Fruit fly (Drosophila melanogaster) whole organism, wandering third instar larva: Measurements from ENCODE around the gene CG6753.

Source experiments
- Abd-B ChIP-seq: fragments of >200 bp; optimal IDR thresholded peaks from 2 replicates; lab custom pipeline; 2017; ENCODE audit warnings: missing biosample characterization, missing genetic modification characterization
- CG32264 ChIP-seq: fragments of 200-800 bp; sonication (Bioruptor generic); optimal IDR thresholded peaks from 2 replicates; lab custom pipeline; 2016; ENCODE audit warnings: missing biosample characterization, missing genetic modification characterization
- CG9705 ChIP-seq: fragments of 200-800 bp; sonication (Bioruptor generic); optimal IDR thresholded peaks from 2 replicates; lab custom pipeline; 2018; ENCODE audit warnings: missing biosample characterization, mild to moderate bottlenecking, missing genetic modification characterization
- CrebA ChIP-seq: fragments of 200-800 bp; sonication (Bioruptor generic); optimal IDR thresholded peaks from 2 replicates; lab custom pipeline; 2016; ENCODE audit warnings: missing biosample characterization, mild to moderate bottlenecking, missing genetic modification characterization, borderline replicate concordance
- Dfd ChIP-seq: fragments of >200 bp; optimal IDR thresholded peaks from 2 replicates; lab custom pipeline; 2017; ENCODE audit warnings: missing biosample characterization, missing genetic modification characterization
- Dif ChIP-seq: fragments of 200-275, 200-300 bp; sonication (Bioruptor generic); optimal IDR thresholded peaks from 2 replicates; lab custom pipeline; 2018; ENCODE audit warnings: missing biosample characterization, missing genetic modification characterization; ENCODE audit not compliant: partially characterized antibody
- GATAd ChIP-seq: sonication (Bioruptor generic); optimal IDR thresholded peaks from 2 replicates; lab custom pipeline; 2016; ENCODE audit warnings: missing biosample characterization, missing genetic modification characterization
- HLH106 ChIP-seq: fragments of 200-800 bp; optimal IDR thresholded peaks from 3 replicates; lab custom pipeline; 2019; ENCODE audit warnings: missing biosample characterization, mild to moderate bottlenecking, missing genetic modification characterization, moderate library complexity
- Hnf4 ChIP-seq: fragments of 200-800 bp; sonication (Bioruptor generic); optimal IDR thresholded peaks from 2 replicates; lab custom pipeline; 2016; ENCODE audit warnings: missing biosample characterization, mild to moderate bottlenecking, missing genetic modification characterization
- Hr78 ChIP-seq: fragments of >200 bp; optimal IDR thresholded peaks from 2 replicates; lab custom pipeline; 2017; ENCODE audit warnings: missing biosample characterization, missing genetic modification characterization
- Hr83 ChIP-seq: fragments of 200-300 bp; sonication (Bioruptor generic); optimal IDR thresholded peaks from 2 replicates; lab custom pipeline; 2016; ENCODE audit warnings: missing biosample characterization, mild to moderate bottlenecking, missing genetic modification characterization, moderate library complexity; ENCODE audit not compliant: poor library complexity, severe bottlenecking
- Jra ChIP-seq: sonication (Bioruptor generic); optimal IDR thresholded peaks from 2 replicates; lab custom pipeline; 2016; ENCODE audit warnings: missing biosample characterization, missing genetic modification characterization
- Mio ChIP-seq: sonication (Bioruptor generic); optimal IDR thresholded peaks from 2 replicates; lab custom pipeline; 2016; ENCODE audit warnings: missing biosample characterization, missing genetic modification characterization
- Myc ChIP-seq: fragments of >200 bp; optimal IDR thresholded peaks from 2 replicates; lab custom pipeline; 2017
- N ChIP-seq: fragments of >200 bp; optimal IDR thresholded peaks from 2 replicates; lab custom pipeline; 2018; ENCODE audit warnings: missing biosample characterization, missing external identifiers, missing genetic modification characterization
- OdsH ChIP-seq: fragments of 200-800 bp; sonication (Bioruptor generic); optimal IDR thresholded peaks from 2 replicates; lab custom pipeline; 2016; ENCODE audit warnings: missing biosample characterization, mild to moderate bottlenecking, missing genetic modification characterization
- Rel ChIP-seq, 2 experiments: fragments of 200-800 bp; sonication (Bioruptor generic) in 1 of 2; optimal IDR thresholded peaks; 2 replicates in 1 of 2; 3 replicates in 1 of 2; lab custom pipeline; 2016 to 2019; ENCODE audit warnings: mild to moderate bottlenecking in 2 of 2, missing biosample characterization in 2 of 2, missing genetic modification characterization in 2 of 2, moderate library complexity in 1 of 2
- Sp1 ChIP-seq: fragments of 200-800 bp; sonication (Bioruptor generic); optimal IDR thresholded peaks from 3 replicates; lab custom pipeline; 2019; ENCODE audit warnings: missing biosample characterization, mild to moderate bottlenecking, missing genetic modification characterization, moderate library complexity
- Vsx2 ChIP-seq: fragments of 200-300, 225-300 bp; sonication (Bioruptor generic); optimal IDR thresholded peaks from 2 replicates; lab custom pipeline; 2018; ENCODE audit warnings: missing biosample characterization, missing genetic modification characterization; ENCODE audit not compliant: partially characterized antibody
- br ChIP-seq: fragments of 200-800 bp; sonication (Bioruptor generic); optimal IDR thresholded peaks from 2 replicates; lab custom pipeline; 2016; ENCODE audit warnings: missing biosample characterization, missing genetic modification characterization
- brk ChIP-seq: fragments of 200-800 bp; sonication (Bioruptor generic); optimal IDR thresholded peaks from 2 replicates; lab custom pipeline; 2016; ENCODE audit warnings: missing biosample characterization, mild to moderate bottlenecking, missing genetic modification characterization
- dl ChIP-seq, 2 experiments: fragments of 175-275, 200-275 bp in 1 of 2; fragments of 200-275 bp in 1 of 2; sonication (Bioruptor generic); optimal IDR thresholded peaks; lab custom pipeline; 2018; ENCODE audit warnings: mild to moderate bottlenecking in 2 of 2, missing biosample characterization in 2 of 2, missing genetic modification characterization in 2 of 2, moderate library complexity in 2 of 2; ENCODE audit not compliant: partially characterized antibody in 2 of 2, insufficient read depth in 1 of 2
- dmrt93B ChIP-seq: fragments of 200-800 bp; sonication (Bioruptor generic); optimal IDR thresholded peaks from 2 replicates; lab custom pipeline; 2018; ENCODE audit warnings: missing biosample characterization, mild to moderate bottlenecking, missing genetic modification characterization
- dsf ChIP-seq: sonication (Bioruptor generic); optimal IDR thresholded peaks from 2 replicates; lab custom pipeline; 2016; ENCODE audit warnings: missing biosample characterization, missing genetic modification characterization, borderline replicate concordance
- ey ChIP-seq: fragments of 200-800 bp; sonication (Bioruptor generic); optimal IDR thresholded peaks from 2 replicates; lab custom pipeline; 2016; ENCODE audit warnings: missing biosample characterization, missing genetic modification characterization
- foxo ChIP-seq, 2 experiments: fragments of 200-800 bp; sonication (Bioruptor generic); optimal IDR thresholded peaks; 2 replicates in 1 of 2; 3 replicates in 1 of 2; lab custom pipeline; 2016 to 2017; ENCODE audit warnings: missing biosample characterization in 2 of 2, missing genetic modification characterization in 2 of 2
- fru ChIP-seq: fragments of 200-800 bp; sonication (Bioruptor generic); optimal IDR thresholded peaks from 3 replicates; lab custom pipeline; 2016; ENCODE audit warnings: missing biosample characterization, mild to moderate bottlenecking, missing genetic modification characterization
- h ChIP-seq: fragments of 200-800 bp; sonication (Bioruptor generic); optimal IDR thresholded peaks from 3 replicates; lab custom pipeline; 2016; ENCODE audit warnings: missing biosample characterization, mild to moderate bottlenecking, missing genetic modification characterization
- jim ChIP-seq: fragments of 175-275, 200-325 bp; sonication (Bioruptor generic); optimal IDR thresholded peaks from 2 replicates; lab custom pipeline; 2016; ENCODE audit warnings: missing biosample characterization, mild to moderate bottlenecking, missing genetic modification characterization
- lola ChIP-seq: fragments of >200 bp; optimal IDR thresholded peaks from 2 replicates; lab custom pipeline; 2017; ENCODE audit warnings: missing biosample characterization, missing genetic modification characterization
- pan ChIP-seq: fragments of >200 bp; optimal IDR thresholded peaks from 2 replicates; lab custom pipeline; 2017
- psq ChIP-seq: fragments of 200-800 bp; sonication (Bioruptor generic); optimal IDR thresholded peaks from 3 replicates; lab custom pipeline; 2017; ENCODE audit warnings: missing biosample characterization, mild to moderate bottlenecking, missing genetic modification characterization, moderate library complexity
- rgr ChIP-seq: fragments of 200-800 bp; sonication (Bioruptor generic); optimal IDR thresholded peaks from 3 replicates; lab custom pipeline; 2016; ENCODE audit warnings: missing biosample characterization, mild to moderate bottlenecking, missing genetic modification characterization
- sage ChIP-seq: fragments of 200-800 bp; sonication (Bioruptor generic); optimal IDR thresholded peaks from 2 replicates; lab custom pipeline; 2016; ENCODE audit warnings: missing biosample characterization, mild to moderate bottlenecking, missing genetic modification characterization
- sv ChIP-seq: fragments of 200-800 bp; sonication (Bioruptor generic); optimal IDR thresholded peaks from 3 replicates; lab custom pipeline; 2016; ENCODE audit warnings: missing biosample characterization, missing genetic modification characterization
- tai ChIP-seq: sonication (Bioruptor generic); optimal IDR thresholded peaks from 2 replicates; lab custom pipeline; 2016; ENCODE audit warnings: missing biosample characterization, missing genetic modification characterization
- usp ChIP-seq: fragments of >200 bp; optimal IDR thresholded peaks from 2 replicates; lab custom pipeline; 2017; ENCODE audit warnings: missing biosample characterization, missing genetic modification characterization
- woc ChIP-seq: sonication (Bioruptor generic); optimal IDR thresholded peaks from 2 replicates; lab custom pipeline; 2016; ENCODE audit warnings: missing biosample characterization, mild to moderate bottlenecking, missing genetic modification characterization

CG6753 gene

dm6 chr3R:12630369-12630768 lies 11.9 kb downstream of the CG6753 start, which contains the start of gene Not10:
TSS of gene Not10 (plus strand) at chr3R:12630647.
- TF ChIP-seq Dfd (GFP tag; lab: Kevin White, UChicago) = no peak
- TF ChIP-seq dl (GFP tag; optimal IDR thresholded peaks at IDR 0.05; lab: Kevin White, UChicago; ENCODE audit: insufficient read depth in 1 of 2, partially characterized antibody in 2 of 2) = no peak
- TF ChIP-seq Dif (GFP tag; lab: Kevin White, UChicago) = no peak
- no peak for TF ChIP-seq N
- no peak for TF ChIP-seq Hr83 (GFP tag; lab: Kevin White, UChicago)
- TF ChIP-seq psq (GFP tag; lab: Kevin White, UChicago) = peak; percentile 28
- TF ChIP-seq foxo (GFP tag; optimal IDR thresholded peaks at IDR 0.05; lab: Kevin White, UChicago) = peak in 1 of 2 experiments; percentile 64
- peak; percentile 35 for TF ChIP-seq sv (GFP tag; lab: Kevin White, UChicago)
- TF ChIP-seq Myc (lab: Kevin White, UChicago) = peak; percentile 3
- no peak for TF ChIP-seq Hnf4 (GFP tag; lab: Kevin White, UChicago)
- no peak for TF ChIP-seq Mio (GFP tag; lab: Kevin White, UChicago)
- no peak for TF ChIP-seq Rel (GFP tag; optimal IDR thresholded peaks at IDR 0.05; lab: Kevin White, UChicago)
- TF ChIP-seq Rel (tag; optimal IDR thresholded peaks at IDR 0.05; lab: Kevin White, UChicago) = peak; percentile 67
- TF ChIP-seq CG9705 (GFP tag; lab: Kevin White, UChicago) = peak; percentile 30
- no peak for TF ChIP-seq usp (GFP tag; lab: Kevin White, UChicago)
- peak; percentile 60 for TF ChIP-seq HLH106
- TF ChIP-seq OdsH (GFP tag; lab: Kevin White, UChicago) = no peak
- TF ChIP-seq Abd-B = no peak
- TF ChIP-seq h (GFP tag; lab: Kevin White, UChicago) = no peak
- TF ChIP-seq dmrt93B = no peak
- peak; percentile 13 for TF ChIP-seq woc (GFP tag; lab: Kevin White, UChicago)
- no peak for TF ChIP-seq GATAd (GFP tag; lab: Kevin White, UChicago)
- TF ChIP-seq Jra = no peak
- no peak for TF ChIP-seq Vsx2 (GFP tag; lab: Kevin White, UChicago)
- TF ChIP-seq fru (GFP tag; lab: Kevin White, UChicago) = no peak
- no peak for TF ChIP-seq Sp1 (GFP tag; lab: Kevin White, UChicago)
- TF ChIP-seq rgr (GFP tag; lab: Kevin White, UChicago) = no peak
- TF ChIP-seq tai (GFP tag; lab: Kevin White, UChicago) = no peak
- no peak for TF ChIP-seq lola
- no peak for TF ChIP-seq Hr78 (GFP tag; lab: Kevin White, UChicago)
- TF ChIP-seq jim (GFP tag; lab: Kevin White, UChicago) = no peak
- TF ChIP-seq CG32264 (GFP tag; lab: Kevin White, UChicago) = no peak
- no peak for TF ChIP-seq ey
- no peak for TF ChIP-seq CrebA (GFP tag; lab: Kevin White, UChicago)
- no peak for TF ChIP-seq brk
- TF ChIP-seq sage = peak; percentile 31

dm6 chr3R:12628395-12628928 lies 13.8 kb downstream of the CG6753 start:
- TF ChIP-seq Hnf4 (GFP tag; lab: Kevin White, UChicago) = no peak
- no peak for TF ChIP-seq Rel (GFP tag; optimal IDR thresholded peaks at IDR 0.05; lab: Kevin White, UChicago)
- TF ChIP-seq Rel (tag; optimal IDR thresholded peaks at IDR 0.05; lab: Kevin White, UChicago) = peak; percentile 89
- peak; percentile 22 for TF ChIP-seq Jra
- peak; percentile 23 for TF ChIP-seq Abd-B
- no peak for TF ChIP-seq dl (GFP tag; optimal IDR thresholded peaks at IDR 0.05; lab: Kevin White, UChicago; ENCODE audit: insufficient read depth in 1 of 2, partially characterized antibody in 2 of 2)

dm6 chr3R:12627691-12628148 lies 14.6 kb downstream of the CG6753 start, which contains the start of the genes Vha55 and Snx3:
TSS of gene Vha55 (minus strand) at chr3R:12627829.
TSS of gene Snx3 (plus strand) at chr3R:12628031.
- TF ChIP-seq CG32264 (GFP tag; lab: Kevin White, UChicago) = no peak
- TF ChIP-seq br = peak; percentile 56
- TF ChIP-seq ey = peak; percentile 55
- no peak for TF ChIP-seq brk
- TF ChIP-seq GATAd (GFP tag; lab: Kevin White, UChicago) = no peak
- peak; percentile 84 for TF ChIP-seq Jra
- no peak for TF ChIP-seq dsf (GFP tag; lab: Kevin White, UChicago)
- no peak for TF ChIP-seq sage
- no peak for TF ChIP-seq Mio (GFP tag; lab: Kevin White, UChicago)
- no peak for TF ChIP-seq lola
- TF ChIP-seq CrebA (GFP tag; lab: Kevin White, UChicago) = no peak
- peak; percentile 37 for TF ChIP-seq dmrt93B
- peak; percentile 79 for TF ChIP-seq rgr (GFP tag; lab: Kevin White, UChicago)
- TF ChIP-seq Myc (lab: Kevin White, UChicago) = peak; percentile 75
- TF ChIP-seq Dif (GFP tag; lab: Kevin White, UChicago) = no peak
- no peak for TF ChIP-seq Rel (GFP tag; optimal IDR thresholded peaks at IDR 0.05; lab: Kevin White, UChicago)
- peak; percentile 66 for TF ChIP-seq Rel (tag; optimal IDR thresholded peaks at IDR 0.05; lab: Kevin White, UChicago)
- TF ChIP-seq dl (GFP tag; optimal IDR thresholded peaks at IDR 0.05; lab: Kevin White, UChicago; ENCODE audit: insufficient read depth in 1 of 2, partially characterized antibody in 2 of 2) = no peak
- peak; percentile 73 for TF ChIP-seq HLH106
- peak; percentile 25 for TF ChIP-seq Sp1 (GFP tag; lab: Kevin White, UChicago)
- peak; percentile 87 for TF ChIP-seq Hnf4 (GFP tag; lab: Kevin White, UChicago)
- TF ChIP-seq Hr78 (GFP tag; lab: Kevin White, UChicago) = no peak
- peak; percentile 76 for TF ChIP-seq sv (GFP tag; lab: Kevin White, UChicago)
- peak; percentile 31 for TF ChIP-seq fru (GFP tag; lab: Kevin White, UChicago)
- TF ChIP-seq N = no peak
- no peak for TF ChIP-seq usp (GFP tag; lab: Kevin White, UChicago)
- TF ChIP-seq tai (GFP tag; lab: Kevin White, UChicago) = no peak
- no peak for TF ChIP-seq pan (lab: Kevin White, UChicago)
- TF ChIP-seq OdsH (GFP tag; lab: Kevin White, UChicago) = peak; percentile 13
- TF ChIP-seq Abd-B = no peak
- TF ChIP-seq Dfd (GFP tag; lab: Kevin White, UChicago) = no peak
- no peak for TF ChIP-seq psq (GFP tag; lab: Kevin White, UChicago)
- peak; percentile 3 for TF ChIP-seq woc (GFP tag; lab: Kevin White, UChicago)
- no peak for TF ChIP-seq Vsx2 (GFP tag; lab: Kevin White, UChicago)
- TF ChIP-seq Hr83 (GFP tag; lab: Kevin White, UChicago) = peak; percentile 96
- peak; percentile 53 for TF ChIP-seq jim (GFP tag; lab: Kevin White, UChicago)
